Worm (Caenorhabditis elegans) whole organism, late embryonic: ENCODE data around the gene E04F6.10.

Experiments
- Y22D7AL.16 ChIP-seq: sonication (generic microtip); optimal IDR thresholded peaks from 2 replicates; lab custom pipeline; 2016; ENCODE audit warnings: missing genetic modification characterization, missing compliant biosample characterization
- ama-1 ChIP-seq: fragments of 150-350 bp; optimal IDR thresholded peaks from 2 replicates; lab custom pipeline; 2014
- ceh-14 ChIP-seq: sonication (generic microtip); optimal IDR thresholded peaks from 2 replicates; lab custom pipeline; 2016; ENCODE audit warnings: missing genotype, missing genetic modification characterization, missing compliant biosample characterization
- ceh-18 ChIP-seq: sonication (generic microtip); optimal IDR thresholded peaks from 2 replicates; lab custom pipeline; 2016; ENCODE audit warnings: missing genetic modification characterization, missing compliant biosample characterization
- dmd-4 ChIP-seq: sonication (generic microtip); optimal IDR thresholded peaks from 2 replicates; lab custom pipeline; 2016; ENCODE audit warnings: borderline replicate concordance, missing genetic modification characterization, missing compliant biosample characterization
- fkh-10 ChIP-seq: fragments of 150-350 bp; optimal IDR thresholded peaks from 2 replicates; lab custom pipeline; 2014; ENCODE audit warnings: missing biosample characterization, missing genetic modification reagents, missing genetic modification characterization
- gmeb-2 ChIP-seq: sonication (generic microtip); optimal IDR thresholded peaks from 2 replicates; lab custom pipeline; 2016; ENCODE audit warnings: missing genetic modification characterization, inconsistent platforms, missing compliant biosample characterization
- npax-4 ChIP-seq: sonication (generic microtip); optimal IDR thresholded peaks from 2 replicates; lab custom pipeline; 2016; ENCODE audit warnings: missing genetic modification characterization, missing compliant biosample characterization
- pat-9 ChIP-seq: fragments of 200-800 bp; sonication (Bioruptor generic); optimal IDR thresholded peaks from 2 replicates; lab custom pipeline; 2018; ENCODE audit warnings: mild to moderate bottlenecking, missing genetic modification characterization, moderate library complexity, missing compliant biosample characterization
- pha-4 ChIP-seq: fragments of 150-350 bp; optimal IDR thresholded peaks from 2 replicates; lab custom pipeline; 2018; ENCODE audit warnings: missing biosample characterization, missing genetic modification reagents, missing genetic modification characterization
- pqm-1 ChIP-seq: sonication (generic microtip); optimal IDR thresholded peaks from 2 replicates; lab custom pipeline; 2016; ENCODE audit warnings: missing genetic modification characterization, missing compliant biosample characterization
- sox-4 ChIP-seq: sonication (generic microtip); optimal IDR thresholded peaks from 2 replicates; lab custom pipeline; 2017; ENCODE audit warnings: mild to moderate bottlenecking, missing genetic modification characterization, inconsistent platforms, missing compliant biosample characterization
- tbx-7 ChIP-seq: sonication (generic microtip); optimal IDR thresholded peaks from 2 replicates; lab custom pipeline; 2016; ENCODE audit warnings: missing genotype, missing genetic modification characterization, missing compliant biosample characterization

- TF ChIP-seq Y22D7AL.16 (tag; lab: Kevin White, UChicago) (no peak), ceh-18 (tag; lab: Kevin White, UChicago) (no peak), ama-1 (lab: Kevin White, UChicago) (no peak), npax-4 (tag; lab: Kevin White, UChicago) (no peak), dmd-4 (tag; lab: Kevin White, UChicago) (no peak), pat-9 (no peak), pqm-1 (tag; lab: Kevin White, UChicago) (no peak), gmeb-2 (tag; lab: Kevin White, UChicago) (no peak), sox-4 (no peak), tbx-7 (tag; lab: Kevin White, UChicago) (no peak), fkh-10 (GFP tag; lab: Kevin White, UChicago) (no peak), ceh-14 (tag; lab: Kevin White, UChicago) (no peak), pha-4 (tag; lab: Kevin White, UChicago) (no peak)
These were observed 15.0 kb upstream of the E04F6.10 start for ce11 chrII:7231951-7232350.
